Worm (Caenorhabditis elegans): ENCODE measurements around the gene F17H10.4.

The F17H10.4 gene

DNA sequence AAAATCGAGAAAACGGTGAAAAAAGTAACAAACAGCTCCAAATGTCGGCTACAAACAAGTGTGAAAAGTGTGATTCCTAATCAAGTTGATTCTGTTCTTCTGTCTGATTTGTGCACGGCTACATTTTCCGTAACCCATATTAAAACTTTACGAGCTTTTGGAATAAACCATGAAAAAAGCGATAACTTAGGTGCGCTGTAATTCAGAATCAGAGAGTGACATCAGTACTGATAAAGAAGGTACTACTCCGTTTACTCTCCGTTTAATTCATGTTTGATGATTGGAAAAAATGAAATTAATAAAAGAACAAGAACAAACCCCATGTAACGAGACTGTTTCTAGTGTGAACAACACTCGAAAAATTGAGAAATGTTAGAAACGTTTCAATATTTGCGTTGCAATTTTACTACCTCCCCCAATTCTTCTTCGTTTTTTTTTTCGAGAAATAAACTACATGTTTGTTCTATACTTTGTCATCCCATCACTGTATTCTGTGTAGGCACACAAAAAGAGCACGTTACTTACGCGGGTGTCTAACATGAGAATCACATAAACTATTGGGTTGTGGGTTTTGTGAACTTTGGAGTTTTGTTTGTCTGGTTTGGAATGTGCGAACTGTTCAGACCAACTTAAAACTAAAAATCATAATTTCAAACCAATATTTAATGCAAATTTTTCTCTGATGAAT is 36.2 kb upstream of the F17H10.4 start:
- no peak for TF ChIP-seq tbx-37 (GFP tag; conservative IDR thresholded peaks at IDR 0.05)
- TF ChIP-seq hnd-1 (tag; optimal IDR thresholded peaks at IDR 0.05) = no peak
- no peak for TF ChIP-seq tra-4 (tag; optimal IDR thresholded peaks at IDR 0.05)
- no peak for TF ChIP-seq ceh-36 (tag; optimal IDR thresholded peaks at IDR 0.05)
- no peak for TF ChIP-seq pes-1 (GFP tag; IDR thresholded peaks at IDR 0.05)
- no peak for TF ChIP-seq F13C5.2 (tag; optimal IDR thresholded peaks at IDR 0.05)
- no peak for TF ChIP-seq flt-1 (GFP tag; IDR thresholded peaks at IDR 0.05)
- TF ChIP-seq aly-1 (tag; optimal IDR thresholded peaks at IDR 0.05) = no peak
- no peak for TF ChIP-seq ama-1 (optimal IDR thresholded peaks at IDR 0.05)
- TF ChIP-seq hmg-4 (GFP tag; optimal IDR thresholded peaks at IDR 0.05) = no peak
- no peak for TF ChIP-seq scrt-1 (GFP tag; IDR thresholded peaks at IDR 0.05)
- TF ChIP-seq tbx-11 (GFP tag; IDR thresholded peaks at IDR 0.05) = no peak
- TF ChIP-seq ets-7 (tag; optimal IDR thresholded peaks at IDR 0.05) = no peak
- TF ChIP-seq ceh-13 (GFP tag; optimal IDR thresholded peaks at IDR 0.05) = no peak

DNA sequence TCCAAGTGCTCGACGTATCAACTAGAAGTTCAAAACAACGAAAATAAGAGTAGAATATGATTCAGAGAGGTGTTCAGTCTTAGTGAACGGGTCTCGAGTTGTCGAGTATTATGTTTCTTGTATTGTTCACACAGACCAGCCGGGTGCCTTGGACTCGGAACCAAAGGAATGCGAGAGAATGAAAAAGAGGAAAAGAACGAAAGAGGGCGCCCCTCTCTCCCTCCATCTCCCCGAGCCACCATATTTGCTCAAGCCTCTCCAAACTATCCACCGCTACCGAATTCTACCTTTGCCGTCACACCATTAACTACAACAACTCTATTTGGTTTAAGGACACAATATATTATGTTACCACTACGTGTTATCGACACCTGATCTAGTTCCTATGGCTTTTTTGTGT is 35.5 kb upstream of the F17H10.4 start:
- TF ChIP-seq ceh-13 (GFP tag; optimal IDR thresholded peaks at IDR 0.05) (no peak), F13C5.2 (tag; optimal IDR thresholded peaks at IDR 0.05) (no peak), hnd-1 (tag; optimal IDR thresholded peaks at IDR 0.05) (no peak), tra-4 (tag; optimal IDR thresholded peaks at IDR 0.05) (no peak), hmbx-1 (tag; optimal IDR thresholded peaks at IDR 0.05) (no peak), hmg-4 (GFP tag; optimal IDR thresholded peaks at IDR 0.05) (no peak), ceh-36 (tag; optimal IDR thresholded peaks at IDR 0.05) (no peak), tbx-37 (GFP tag; conservative IDR thresholded peaks at IDR 0.05) (no peak), ets-7 (tag; optimal IDR thresholded peaks at IDR 0.05) (no peak), ama-1 (optimal IDR thresholded peaks at IDR 0.05) (no peak), aly-1 (tag; optimal IDR thresholded peaks at IDR 0.05) (no peak), flt-1 (GFP tag; IDR thresholded peaks at IDR 0.05) (no peak)

DNA sequence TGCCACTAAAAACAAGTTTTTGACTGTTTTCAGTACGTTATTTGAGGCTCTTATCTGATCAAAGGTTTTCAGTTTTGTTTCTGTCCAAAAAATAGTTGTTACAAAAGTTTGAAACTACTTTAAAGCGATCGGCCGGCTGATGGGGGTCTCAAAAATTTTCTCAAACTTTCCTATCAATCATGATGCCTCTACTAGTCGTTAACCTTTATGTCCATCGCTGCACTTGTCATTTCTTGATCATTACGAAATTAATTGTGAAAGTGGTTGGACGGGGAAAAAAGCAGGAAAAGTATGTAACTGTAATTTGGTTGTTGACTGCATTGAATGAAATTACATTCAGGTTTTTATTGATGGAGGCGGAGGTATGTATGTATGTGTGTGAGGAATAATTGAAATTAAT is 33.6 kb upstream of the F17H10.4 start:
- TF ChIP-seq F13C5.2 (tag; optimal IDR thresholded peaks at IDR 0.05) (no peak), ets-7 (tag; optimal IDR thresholded peaks at IDR 0.05) (no peak), aly-1 (tag; optimal IDR thresholded peaks at IDR 0.05) (no peak), scrt-1 (GFP tag; IDR thresholded peaks at IDR 0.05) (no peak), hmbx-1 (tag; optimal IDR thresholded peaks at IDR 0.05) (no peak), B0310.2 (tag; optimal IDR thresholded peaks at IDR 0.05) (no peak), ceh-13 (GFP tag; optimal IDR thresholded peaks at IDR 0.05) (no peak), tbx-37 (GFP tag; conservative IDR thresholded peaks at IDR 0.05) (no peak)

DNA sequence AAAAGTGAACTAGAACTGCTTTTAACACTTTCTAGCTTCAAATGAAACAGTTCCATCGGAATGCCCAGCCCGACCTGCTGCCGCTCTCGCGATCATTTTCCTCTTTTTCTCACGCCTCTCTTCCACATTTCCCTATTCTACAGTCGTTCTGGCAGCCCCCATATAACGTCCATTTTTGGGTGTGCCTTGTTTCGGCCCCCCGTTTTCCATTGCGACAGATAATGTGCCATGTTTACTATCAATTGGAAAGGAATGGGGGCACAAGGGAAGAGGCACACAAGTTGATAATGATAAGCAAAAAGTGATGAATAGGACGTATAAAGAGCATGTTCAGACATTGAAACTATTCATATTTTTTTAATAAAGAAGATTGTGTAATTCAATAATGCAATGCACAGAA is 32.7 kb upstream of the F17H10.4 start:
- TF ChIP-seq scrt-1 (GFP tag; IDR thresholded peaks at IDR 0.05) (no peak), aly-1 (tag; optimal IDR thresholded peaks at IDR 0.05) (no peak), F13C5.2 (tag; optimal IDR thresholded peaks at IDR 0.05) (no peak), ets-7 (tag; optimal IDR thresholded peaks at IDR 0.05) (no peak), ceh-36 (tag; optimal IDR thresholded peaks at IDR 0.05) (no peak), tbx-37 (GFP tag; conservative IDR thresholded peaks at IDR 0.05) (no peak), tbx-11 (GFP tag; IDR thresholded peaks at IDR 0.05) (0 out of 2 replicates have a peak, but pooled peaks have one; percentile 29), hmg-4 (GFP tag; optimal IDR thresholded peaks at IDR 0.05) (peak; percentile 30)

DNA sequence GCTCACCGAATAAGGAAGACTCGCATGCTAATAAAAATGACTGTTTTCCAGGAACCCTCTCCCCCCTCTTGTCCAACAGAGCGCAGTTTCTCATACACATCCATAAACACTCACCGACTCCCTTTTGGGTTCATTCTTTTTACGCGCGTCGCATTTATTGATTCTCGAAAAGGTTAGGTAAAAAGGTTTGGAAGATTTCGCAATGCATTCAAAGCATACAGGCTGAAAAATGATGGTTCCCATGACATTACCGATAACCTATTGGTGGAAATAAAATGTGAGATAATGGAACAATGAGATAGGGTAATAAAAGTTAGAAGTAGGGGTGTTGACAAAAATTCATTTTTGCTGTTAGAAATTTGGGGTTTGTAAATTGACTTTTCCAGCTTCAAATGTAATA is 32.2 kb upstream of the F17H10.4 start:
- TF ChIP-seq sea-1 (GFP tag; conservative IDR thresholded peaks at IDR 0.05) (no peak), flt-1 (GFP tag; IDR thresholded peaks at IDR 0.05) (no peak), aly-1 (tag; optimal IDR thresholded peaks at IDR 0.05) (no peak), ceh-36 (tag; optimal IDR thresholded peaks at IDR 0.05) (no peak), scrt-1 (GFP tag; IDR thresholded peaks at IDR 0.05) (no peak), tbx-11 (GFP tag; IDR thresholded peaks at IDR 0.05) (no peak), pes-1 (GFP tag; IDR thresholded peaks at IDR 0.05) (no peak), hmbx-1 (tag; optimal IDR thresholded peaks at IDR 0.05) (no peak), tbx-37 (GFP tag; conservative IDR thresholded peaks at IDR 0.05) (no peak)

DNA sequence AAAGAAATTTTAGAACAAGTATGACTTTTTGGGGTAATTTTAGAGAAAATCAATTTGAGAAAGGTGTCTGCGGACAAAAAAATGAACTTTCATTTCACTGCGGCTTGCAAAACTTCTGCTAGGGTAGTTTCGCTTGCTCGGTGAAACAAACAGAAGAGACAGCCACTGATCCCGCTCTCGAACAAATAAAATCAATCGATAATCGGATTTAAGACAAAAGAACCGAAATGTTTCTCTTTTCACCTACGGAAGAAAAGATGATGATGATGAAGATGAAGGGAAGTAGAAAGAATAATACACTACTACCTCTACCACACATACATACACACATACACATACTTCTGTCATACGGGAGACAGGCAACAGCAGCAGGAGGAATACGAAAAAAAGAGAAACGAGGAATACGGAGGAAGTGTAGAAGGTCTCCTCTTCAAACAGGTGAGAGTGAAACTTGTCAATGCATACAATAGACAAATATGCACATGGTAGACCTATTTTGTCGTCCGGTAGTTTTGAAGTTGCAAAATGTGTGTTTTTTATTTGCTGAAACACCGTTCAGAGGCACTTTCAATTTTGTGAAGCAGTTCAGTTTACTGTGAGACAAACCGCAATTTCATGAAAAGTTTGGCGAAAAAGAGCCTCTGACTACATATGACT is 30.9 kb upstream of the F17H10.4 start:
- TF ChIP-seq hmg-4 (GFP tag; optimal IDR thresholded peaks at IDR 0.05) (no peak), tra-4 (tag; optimal IDR thresholded peaks at IDR 0.05) (no peak), flt-1 (GFP tag; IDR thresholded peaks at IDR 0.05) (no peak), scrt-1 (GFP tag; IDR thresholded peaks at IDR 0.05) (no peak), tbx-37 (GFP tag; conservative IDR thresholded peaks at IDR 0.05) (no peak), hmbx-1 (tag; optimal IDR thresholded peaks at IDR 0.05) (no peak), ama-1 (optimal IDR thresholded peaks at IDR 0.05) (no peak), ets-7 (tag; optimal IDR thresholded peaks at IDR 0.05) (no peak), B0310.2 (tag; optimal IDR thresholded peaks at IDR 0.05) (no peak), tbx-11 (GFP tag; IDR thresholded peaks at IDR 0.05) (no peak), aly-1 (tag; optimal IDR thresholded peaks at IDR 0.05) (no peak), F13C5.2 (tag; optimal IDR thresholded peaks at IDR 0.05) (no peak), sea-1 (GFP tag; conservative IDR thresholded peaks at IDR 0.05) (no peak), pes-1 (GFP tag; IDR thresholded peaks at IDR 0.05) (no peak), hnd-1 (tag; optimal IDR thresholded peaks at IDR 0.05) (no peak), ceh-36 (tag; optimal IDR thresholded peaks at IDR 0.05) (no peak), ceh-13 (GFP tag; optimal IDR thresholded peaks at IDR 0.05) (no peak)

DNA sequence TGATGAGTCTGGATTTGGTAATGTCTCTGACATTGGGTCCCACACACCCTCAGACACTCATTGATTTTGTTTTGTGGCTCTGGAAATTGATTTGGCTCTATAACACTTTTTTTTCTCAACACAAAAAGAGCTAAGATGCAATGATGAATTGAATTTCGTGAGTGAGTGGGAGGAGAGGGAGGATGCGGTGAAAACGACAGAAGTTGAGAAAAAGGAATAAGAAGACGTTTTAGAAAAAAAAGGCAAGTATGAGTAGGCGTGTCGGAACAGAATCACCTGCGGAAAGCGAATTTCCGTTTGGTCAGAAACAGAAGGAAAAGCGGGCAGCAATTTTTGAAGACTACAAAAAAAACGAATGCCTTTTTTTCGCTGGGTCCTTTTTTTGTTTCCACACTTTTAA is 29.4 kb upstream of the F17H10.4 start:
- TF ChIP-seq hmg-4 (GFP tag; optimal IDR thresholded peaks at IDR 0.05) (no peak), scrt-1 (GFP tag; IDR thresholded peaks at IDR 0.05) (no peak), F13C5.2 (tag; optimal IDR thresholded peaks at IDR 0.05) (no peak), flt-1 (GFP tag; IDR thresholded peaks at IDR 0.05) (no peak), pes-1 (GFP tag; IDR thresholded peaks at IDR 0.05) (no peak), ama-1 (optimal IDR thresholded peaks at IDR 0.05) (no peak), tra-4 (tag; optimal IDR thresholded peaks at IDR 0.05) (no peak), sea-1 (GFP tag; conservative IDR thresholded peaks at IDR 0.05) (no peak), ceh-13 (GFP tag; optimal IDR thresholded peaks at IDR 0.05) (no peak), hmbx-1 (tag; optimal IDR thresholded peaks at IDR 0.05) (no peak), B0310.2 (tag; optimal IDR thresholded peaks at IDR 0.05) (no peak), tbx-11 (GFP tag; IDR thresholded peaks at IDR 0.05) (no peak), aly-1 (tag; optimal IDR thresholded peaks at IDR 0.05) (no peak), tbx-37 (GFP tag; conservative IDR thresholded peaks at IDR 0.05) (no peak), ets-7 (tag; optimal IDR thresholded peaks at IDR 0.05) (no peak), hnd-1 (tag; optimal IDR thresholded peaks at IDR 0.05) (no peak), ceh-36 (tag; optimal IDR thresholded peaks at IDR 0.05) (no peak)
